Fruit fly (Drosophila melanogaster) whole organism, embryonic: ENCODE measurements around the gene CG14015.
A peak's percentile ranks its signal among the peaks of the same experiment; 100 is the strongest.

Source experiments
- CG10959 ChIP-seq: fragments of 200-800 bp; sonication (Bioruptor generic); IDR thresholded peaks from 2 replicates; pipeline ENCODE4 v1.3.6; 2022; ENCODE audit warnings: missing biosample characterization, missing genetic modification characterization
- CG12236 ChIP-seq: fragments of 200-800 bp; sonication (Bioruptor generic); optimal IDR thresholded peaks from 2 replicates; lab custom pipeline; 2016; ENCODE audit warnings: missing biosample characterization, missing genetic modification characterization
- CG13123 ChIP-seq: fragments of 200-800 bp; sonication (Bioruptor generic); optimal IDR thresholded peaks from 2 replicates; lab custom pipeline; 2016; ENCODE audit warnings: missing biosample characterization, missing genetic modification characterization
- CG14710 ChIP-seq: fragments of 200-800 bp; sonication (Bioruptor generic); optimal IDR thresholded peaks from 3 replicates; lab custom pipeline; 2019; ENCODE audit warnings: missing biosample characterization, mild to moderate bottlenecking, missing genetic modification characterization, moderate library complexity
- CG16815 ChIP-seq: fragments of 200-800 bp; sonication (Bioruptor generic); optimal IDR thresholded peaks from 3 replicates; lab custom pipeline; 2017; ENCODE audit warnings: missing biosample characterization, mild to moderate bottlenecking, missing genetic modification characterization
- CG17829 ChIP-seq: fragments of 200-800 bp; optimal IDR thresholded peaks from 2 replicates; lab custom pipeline; 2019; ENCODE audit warnings: missing biosample characterization, mild to moderate bottlenecking, missing genetic modification characterization, moderate library complexity
- CG18262 ChIP-seq: fragments of 200-800 bp; optimal IDR thresholded peaks from 3 replicates; lab custom pipeline; 2019; ENCODE audit warnings: missing biosample characterization, mild to moderate bottlenecking, missing genetic modification characterization, moderate library complexity
- CG31224 ChIP-seq: fragments of 200-800 bp; sonication (Bioruptor generic); IDR thresholded peaks from 2 replicates; pipeline ENCODE4 v1.3.6; 2022; ENCODE audit warnings: missing biosample characterization, missing genetic modification characterization
- CG4424 ChIP-seq: fragments of 200-800 bp; sonication (Bioruptor generic); optimal IDR thresholded peaks from 3 replicates; lab custom pipeline; 2016; ENCODE audit warnings: missing biosample characterization, missing genetic modification characterization
- CG4820 ChIP-seq: fragments of 200-800 bp; sonication (Bioruptor generic); optimal IDR thresholded peaks from 3 replicates; lab custom pipeline; 2016; ENCODE audit warnings: missing biosample characterization, missing genetic modification characterization
- CG6689 ChIP-seq: fragments of 200-800 bp; sonication (Bioruptor generic); IDR thresholded peaks from 2 replicates; pipeline ENCODE4 v1.3.6; 2022; ENCODE audit warnings: missing biosample characterization, missing genetic modification characterization
- CG7556 ChIP-seq: fragments of 200-800 bp; sonication (Bioruptor generic); optimal IDR thresholded peaks from 2 replicates; lab custom pipeline; 2017; ENCODE audit warnings: missing biosample characterization, mild to moderate bottlenecking, missing genetic modification characterization
- CG8388 ChIP-seq: fragments of 200-800 bp; sonication (Bioruptor generic); optimal IDR thresholded peaks from 2 replicates; lab custom pipeline; 2019; ENCODE audit warnings: missing biosample characterization, mild to moderate bottlenecking, missing genetic modification characterization, moderate library complexity
- CG8765 ChIP-seq: fragments of 200-800 bp; sonication (Bioruptor generic); IDR thresholded peaks from 2 replicates; pipeline ENCODE4 v1.3.6; 2022; ENCODE audit warnings: missing biosample characterization, missing genetic modification characterization
- CG9727 ChIP-seq: fragments of 200-800 bp; sonication (Bioruptor generic); optimal IDR thresholded peaks from 3 replicates; lab custom pipeline; 2017; ENCODE audit warnings: missing biosample characterization, mild to moderate bottlenecking, missing genetic modification characterization
- Drgx ChIP-seq: fragments of 200-800 bp; sonication (Bioruptor generic); IDR thresholded peaks from 2 replicates; pipeline ENCODE4 v1.3.6; 2022; ENCODE audit warnings: missing biosample characterization, missing genetic modification characterization
- Ets65A ChIP-seq: fragments of 200-800 bp; sonication (Bioruptor generic); peaks from one replicate; lab custom pipeline; 2016; ENCODE audit warnings: missing biosample characterization, missing genetic modification characterization
- Hr51 ChIP-seq, 2 experiments: fragments of 200-800 bp; sonication (Bioruptor generic); optimal IDR thresholded peaks; 2 replicates in 1 of 2; 3 replicates in 1 of 2; lab custom pipeline; 2016 to 2018; ENCODE audit warnings: missing biosample characterization in 2 of 2, missing genetic modification characterization in 2 of 2, mild to moderate bottlenecking in 1 of 2, moderate library complexity in 1 of 2
- Hsf ChIP-seq: fragments of 200-800 bp; sonication (Bioruptor generic); optimal IDR thresholded peaks from 3 replicates; lab custom pipeline; 2016; ENCODE audit warnings: missing biosample characterization, missing genetic modification characterization
- NC2β ChIP-seq: fragments of 200-800 bp; sonication (Bioruptor generic); optimal IDR thresholded peaks from 2 replicates; lab custom pipeline; 2016; ENCODE audit warnings: missing biosample characterization, missing genetic modification characterization
- Oli ChIP-seq: fragments of 200-800 bp; sonication (Bioruptor generic); optimal IDR thresholded peaks from 2 replicates; lab custom pipeline; 2018; ENCODE audit warnings: missing biosample characterization, mild to moderate bottlenecking, missing genetic modification characterization, moderate library complexity
- Ptx1 ChIP-seq: fragments of 200-800 bp; sonication (Bioruptor generic); IDR thresholded peaks from 2 replicates; pipeline ENCODE4 v1.3.6; 2022; ENCODE audit warnings: missing biosample characterization, missing genetic modification characterization
- Xbp1 ChIP-seq: fragments of 200-800 bp; sonication (Bioruptor generic); optimal IDR thresholded peaks from 3 replicates; lab custom pipeline; 2016; ENCODE audit warnings: missing biosample characterization, mild to moderate bottlenecking, missing genetic modification characterization
- Xrp1 ChIP-seq: fragments of 200-800 bp; sonication (Bioruptor generic); IDR thresholded peaks from 2 replicates; pipeline ENCODE4 v1.3.6; 2022; ENCODE audit warnings: missing biosample characterization, missing genetic modification characterization
- ara ChIP-seq: fragments of 200-800 bp; sonication (Bioruptor generic); IDR thresholded peaks from 2 replicates; pipeline ENCODE4 v1.3.6; 2022; ENCODE audit warnings: missing biosample characterization, missing genetic modification characterization
- az2 ChIP-seq: fragments of 200-800 bp; sonication (Bioruptor generic); optimal IDR thresholded peaks from 3 replicates; lab custom pipeline; 2016; ENCODE audit warnings: missing biosample characterization, missing genetic modification characterization
- bsh ChIP-seq, 2 experiments: fragments of 200-800 bp; sonication (Bioruptor generic); optimal IDR thresholded peaks; 2 replicates each; lab custom pipeline; 2017 to 2018; ENCODE audit warnings: mild to moderate bottlenecking in 2 of 2, missing biosample characterization in 2 of 2, missing genetic modification characterization in 2 of 2, moderate library complexity in 1 of 2
- corto ChIP-seq: fragments of 200-800 bp; sonication (Bioruptor generic); optimal IDR thresholded peaks from 2 replicates; lab custom pipeline; 2016; ENCODE audit warnings: missing biosample characterization, mild to moderate bottlenecking, missing genetic modification characterization, moderate library complexity
- dmrt11E ChIP-seq: fragments of 200-800 bp; sonication (Bioruptor generic); optimal IDR thresholded peaks from 3 replicates; lab custom pipeline; 2018; ENCODE audit warnings: missing biosample characterization, mild to moderate bottlenecking, missing genetic modification characterization, moderate library complexity
- ham ChIP-seq: fragments of 200-800 bp; sonication (Bioruptor generic); IDR thresholded peaks from 2 replicates; pipeline ENCODE4 v1.3.6; 2022; ENCODE audit warnings: missing biosample characterization, missing genetic modification characterization
- kah ChIP-seq: fragments of 200-800 bp; sonication (Bioruptor generic); optimal IDR thresholded peaks from 2 replicates; lab custom pipeline; 2018; ENCODE audit warnings: missing biosample characterization, mild to moderate bottlenecking, missing genetic modification characterization
- ken ChIP-seq: fragments of 200-800 bp; sonication (Bioruptor generic); IDR thresholded peaks from 3 replicates; pipeline ENCODE4 v1.3.6; 2022; ENCODE audit warnings: missing biosample characterization, missing genetic modification characterization
- lbe ChIP-seq: fragments of 200-800 bp; sonication (Bioruptor generic); optimal IDR thresholded peaks from 2 replicates; lab custom pipeline; 2016; ENCODE audit warnings: missing biosample characterization, mild to moderate bottlenecking, missing genetic modification characterization
- nom ChIP-seq: fragments of 200-800 bp; sonication (Bioruptor generic); optimal IDR thresholded peaks from 2 replicates; lab custom pipeline; 2017; ENCODE audit warnings: missing biosample characterization, missing genetic modification characterization, mild to moderate bottlenecking, moderate library complexity, missing genetic modification reagents
- oc ChIP-seq: fragments of 200-800 bp; sonication (Bioruptor generic); optimal IDR thresholded peaks from 2 replicates; lab custom pipeline; 2018; ENCODE audit warnings: missing biosample characterization, mild to moderate bottlenecking, missing genetic modification characterization, moderate library complexity
- prd ChIP-seq, 3 experiments: fragments of >200 bp in 2 of 3; fragments of 200-800 bp in 1 of 3; sonication (Bioruptor generic) in 1 of 3; optimal IDR thresholded peaks in 2 of 3; IDR thresholded peaks in 1 of 3; 2 replicates in 2 of 3; 3 replicates in 1 of 3; pipeline versions ENCODE4 v1.3.6 to Lab custom; 2017 to 2022; ENCODE audit warnings: missing biosample characterization in 1 of 3, missing genetic modification characterization in 1 of 3
- pros ChIP-seq: fragments of 200-800 bp; sonication (Bioruptor generic); optimal IDR thresholded peaks from 3 replicates; lab custom pipeline; 2019; ENCODE audit warnings: missing biosample characterization, mild to moderate bottlenecking, missing genetic modification characterization, moderate library complexity
- ro ChIP-seq: fragments of 200-800 bp; sonication (Bioruptor generic); IDR thresholded peaks from 2 replicates; pipeline ENCODE4 v1.3.6; 2022; ENCODE audit warnings: missing biosample characterization, missing genetic modification characterization
- tin ChIP-seq: fragments of 200-800 bp; sonication (Bioruptor generic); optimal IDR thresholded peaks from 3 replicates; lab custom pipeline; 2016; ENCODE audit warnings: missing biosample characterization, missing genetic modification characterization
- toy ChIP-seq: fragments of 200-800 bp; sonication (Bioruptor generic); IDR thresholded peaks from 2 replicates; pipeline ENCODE4 v1.3.6; 2022; ENCODE audit warnings: missing biosample characterization, missing genetic modification characterization
- ttk ChIP-seq: fragments of 200-800 bp; sonication (Bioruptor generic); IDR thresholded peaks from 2 replicates; pipeline ENCODE4 v2.1.2; 2022; ENCODE audit warnings: missing biosample characterization, missing genetic modification characterization
- zfh1 ChIP-seq: fragments of 200-800 bp; sonication (Bioruptor generic); IDR thresholded peaks from 3 replicates; pipeline ENCODE4 v1.3.6; 2022; ENCODE audit warnings: missing biosample characterization, missing genetic modification characterization

Gene CG14015

dm6 chr2L:5494808-5495356 is 44.1 kb downstream of the CG14015 start (continued):
- TF ChIP-seq ro (GFP tag; lab: Robert Waterston, UW) (no peak), Oli (tag; lab: Kevin White, UChicago) (peak; percentile 7), CG4424 (GFP tag; lab: Kevin White, UChicago) (peak; percentile 14), Ptx1 (GFP tag; lab: Robert Waterston, UW) (0 out of 2 replicates have a peak, but pooled peaks have one; percentile 17), CG18262 (peak; percentile 21)

- TF ChIP-seq Ets65A (GFP tag; lab: Kevin White, UChicago) (peak; percentile 70), bsh (GFP tag; optimal IDR thresholded peaks at IDR 0.05; lab: Kevin White, UChicago) (peak in 1 of 2 experiments; percentile 43), nom (GFP tag; lab: Kevin White, UChicago) (peak; percentile 72), oc (tag; lab: Kevin White, UChicago) (no peak), CG12236 (GFP tag; lab: Kevin White, UChicago) (no peak)
Measured at dm6 chr2L:5493907-5494404, 45.0 kb downstream of the CG14015 start.

dm6 chr2L:5492924-5493323 is 46.1 kb downstream of the CG14015 start:
- peak; percentile 18; the same call in 1 of the 2 replicates for TF ChIP-seq ara (GFP tag; lab: Robert Waterston, UW)
- peak; percentile 21 for TF ChIP-seq corto
- peak; percentile 28 for TF ChIP-seq lbe (GFP tag; lab: Kevin White, UChicago)
- TF ChIP-seq dmrt11E (tag; lab: Kevin White, UChicago): peak; percentile 3
- peak; percentile 45 for TF ChIP-seq Ets65A (GFP tag; lab: Kevin White, UChicago)
- no peak for TF ChIP-seq prd (optimal IDR thresholded peaks at IDR 0.05; lab: Kevin White, UChicago)
- peak; percentile 53; the same call in 2 of the 3 replicates for TF ChIP-seq prd (GFP tag; IDR thresholded peaks at IDR 0.05; lab: Robert Waterston, UW)
- TF ChIP-seq Hsf (GFP tag; lab: Kevin White, UChicago): no peak
- no peak for TF ChIP-seq toy (GFP tag; lab: Robert Waterston, UW)
- peak; percentile 26; the same call in 1 of the 2 replicates for TF ChIP-seq Xrp1 (GFP tag; lab: Robert Waterston, UW)

dm6 chr2L:5491220-5491619 is 47.8 kb downstream of the CG14015 start:
- peak; percentile 21 for TF ChIP-seq CG17829 (tag; lab: Kevin White, UChicago)
- TF ChIP-seq CG14710: peak; percentile 24
- peak; percentile 19 for TF ChIP-seq CG4424 (GFP tag; lab: Kevin White, UChicago)
- TF ChIP-seq pros (GFP tag; lab: Kevin White, UChicago): no peak
- 0 out of 2 replicates have a peak, but pooled peaks have one; percentile 18 for TF ChIP-seq ttk (GFP tag; lab: Robert Waterston, UW)
- TF ChIP-seq tin (GFP tag; lab: Kevin White, UChicago): peak; percentile 45
- peak; percentile 65 for TF ChIP-seq Drgx (GFP tag; lab: Robert Waterston, UW)
- no peak for TF ChIP-seq CG31224 (GFP tag; lab: Robert Waterston, UW)
- peak; percentile 12; the same call in 1 of the 2 replicates for TF ChIP-seq CG8765 (GFP tag; lab: Robert Waterston, UW)
- 0 out of 3 replicates have a peak, but pooled peaks have one; percentile 5 for TF ChIP-seq ken (GFP tag; lab: Robert Waterston, UW)
- peak; percentile 5 for TF ChIP-seq NC2β (GFP tag; lab: Kevin White, UChicago)
- TF ChIP-seq bsh (GFP tag; optimal IDR thresholded peaks at IDR 0.05; lab: Kevin White, UChicago): peak; percentile 40 to 53
- 0 out of 2 replicates have a peak, but pooled peaks have one; percentile 27 for TF ChIP-seq CG10959 (GFP tag; lab: Robert Waterston, UW)
- no peak for TF ChIP-seq ham
- peak; percentile 23 for TF ChIP-seq nom (GFP tag; lab: Kevin White, UChicago)
- peak; percentile 13 for TF ChIP-seq Xbp1
- peak; percentile 36; the same call in 1 of the 2 replicates for TF ChIP-seq CG6689 (GFP tag; lab: Robert Waterston, UW)
- no peak for TF ChIP-seq CG13123 (GFP tag; lab: Kevin White, UChicago)
- TF ChIP-seq az2 (GFP tag; lab: Kevin White, UChicago): peak; percentile 15
- peak; percentile 62 for TF ChIP-seq dmrt11E (tag; lab: Kevin White, UChicago)
- no peak for TF ChIP-seq CG7556 (GFP tag; lab: Kevin White, UChicago)
- TF ChIP-seq kah: no peak
- peak; percentile 0 for TF ChIP-seq CG4820 (GFP tag; lab: Kevin White, UChicago)
- TF ChIP-seq CG8388: peak; percentile 4
- TF ChIP-seq Hr51 (GFP tag; optimal IDR thresholded peaks at IDR 0.05; lab: Kevin White, UChicago): peak in 1 of 2 experiments; percentile 2
- peak; percentile 74; the same call in 2 of the 3 replicates for TF ChIP-seq zfh1 (GFP tag; lab: Robert Waterston, UW)
- peak; percentile 3 for TF ChIP-seq CG16815
- peak; percentile 49 for TF ChIP-seq CG9727 (GFP tag; lab: Kevin White, UChicago)
- TF ChIP-seq CG18262: peak; percentile 30
